Worm (Caenorhabditis elegans) whole organism, dauer: ENCODE data around the gene rgs-10.

Experiments
- unc-62 ChIP-seq: sonication (generic microtip); optimal IDR thresholded peaks from 2 replicates; lab custom pipeline; 2017; ENCODE audit warnings: missing biosample characterization, missing genetic modification reagents, missing genetic modification characterization

The rgs-10 gene

ce11 chrX:14991280-14991679 is 28.7 kb downstream of the rgs-10 start, which contains the start of gene iglr-1:
Gene iglr-1, minus strand, starts transcription at chrX:14991380.
- no peak for TF ChIP-seq unc-62 (GFP tag; lab: Kevin White, UChicago)

- TF ChIP-seq unc-62 (GFP tag; lab: Kevin White, UChicago) = no peak
These were observed 31.2 kb downstream of the rgs-10 start for ce11 chrX:14993744-14994143.

- no peak for TF ChIP-seq unc-62 (GFP tag; lab: Kevin White, UChicago)
These were observed 36.5 kb downstream of the rgs-10 start, which contains the start of gene cutl-3 for ce11 chrX:14999101-14999500. Gene cutl-3, minus strand, starts transcription at chrX:14999201.

- no peak for TF ChIP-seq unc-62 (GFP tag; lab: Kevin White, UChicago)
These were observed 41.5 kb downstream of the rgs-10 start, which contains the start of gene slc-25A18.1 for ce11 chrX:15003891-15004550. Gene slc-25A18.1, minus strand, starts transcription at chrX:15003941.

ce11 chrX:15006847-15007358 is 44.3 kb downstream of the rgs-10 start, which contains the start of gene ergi-2:
Gene ergi-2, minus strand, starts transcription at chrX:15007308.
- no peak for TF ChIP-seq unc-62 (GFP tag; lab: Kevin White, UChicago)

- no peak for TF ChIP-seq unc-62 (GFP tag; lab: Kevin White, UChicago)
These were observed 46.1 kb downstream of the rgs-10 start for ce11 chrX:15008697-15009096.

ce11 chrX:15010941-15011340 is 48.4 kb downstream of the rgs-10 start:
- TF ChIP-seq unc-62 (GFP tag; lab: Kevin White, UChicago) = no peak

ce11 chrX:15011526-15012274 is 49.1 kb downstream of the rgs-10 start:
- no peak for TF ChIP-seq unc-62 (GFP tag; lab: Kevin White, UChicago)
